Worm (Caenorhabditis elegans): Measurements from ENCODE around the gene puf-3.

ce11 chrIV:13540165-13540564 lies 28.2 kb upstream of the puf-3 start, which contains the start of gene rsd-2:
- TF ChIP-seq tab-1 (GFP tag; IDR thresholded peaks at IDR 0.05): no peak
- TF ChIP-seq ref-1 (GFP tag; conservative IDR thresholded peaks at IDR 0.05): no peak
- TF ChIP-seq klf-2 (GFP tag; conservative IDR thresholded peaks at IDR 0.05): no peak
- TF ChIP-seq cog-1 (tag; optimal IDR thresholded peaks at IDR 0.05): no peak
- no peak for TF ChIP-seq flt-1 (GFP tag; IDR thresholded peaks at IDR 0.05)
- TF ChIP-seq ztf-29 (GFP tag; IDR thresholded peaks at IDR 0.05): no peak
- no peak for TF ChIP-seq med-1 (GFP tag; optimal IDR thresholded peaks at IDR 0.05; ENCODE audit: insufficient read depth)
- no peak for TF ChIP-seq ztf-23 (GFP tag; IDR thresholded peaks at IDR 0.05)
